Fruit fly (Drosophila melanogaster) whole organism, embryonic: ENCODE measurements around the gene lok.

Experiments
- Bgb ChIP-seq: fragments of 200-800 bp; sonication (Bioruptor generic); IDR thresholded peaks from 2 replicates; pipeline ENCODE4 v1.3.6; 2022; ENCODE audit warnings: missing biosample characterization, missing genetic modification characterization; ENCODE audit not compliant: partially characterized antibody
- CG10543 ChIP-seq: fragments of 200-800 bp; sonication (Bioruptor generic); optimal IDR thresholded peaks from 3 replicates; lab custom pipeline; 2017; ENCODE audit warnings: missing biosample characterization, mild to moderate bottlenecking, missing genetic modification characterization, moderate library complexity
- CG10979 ChIP-seq: fragments of 200-800 bp; sonication (Bioruptor generic); optimal IDR thresholded peaks from 2 replicates; lab custom pipeline; 2018; ENCODE audit warnings: missing biosample characterization, mild to moderate bottlenecking, missing genetic modification characterization, moderate library complexity
- CG11504 ChIP-seq: fragments of 200-800 bp; sonication (Bioruptor generic); optimal IDR thresholded peaks from 3 replicates; lab custom pipeline; 2019; ENCODE audit warnings: missing biosample characterization, mild to moderate bottlenecking, missing genetic modification characterization, moderate library complexity
- CG12104 ChIP-seq: fragments of 200-800 bp; sonication (Bioruptor generic); optimal IDR thresholded peaks from 3 replicates; lab custom pipeline; 2016; ENCODE audit warnings: missing biosample characterization, missing genetic modification characterization
- CG13123 ChIP-seq: fragments of 200-800 bp; sonication (Bioruptor generic); optimal IDR thresholded peaks from 2 replicates; lab custom pipeline; 2016; ENCODE audit warnings: missing biosample characterization, missing genetic modification characterization
- CG13894 ChIP-seq: fragments of 200-800 bp; sonication (Bioruptor generic); optimal IDR thresholded peaks from 3 replicates; lab custom pipeline; 2018; ENCODE audit warnings: missing biosample characterization, mild to moderate bottlenecking, missing genetic modification characterization, moderate library complexity
- CG14860 ChIP-seq: fragments of 200-800 bp; sonication (Bioruptor generic); IDR thresholded peaks from 3 replicates; pipeline ENCODE4 v1.3.6; 2022; ENCODE audit warnings: missing biosample characterization, missing genetic modification characterization; ENCODE audit not compliant: partially characterized antibody
- CG14965 ChIP-seq: fragments of 200-800 bp; sonication (Bioruptor generic); optimal IDR thresholded peaks from 2 replicates; lab custom pipeline; 2016; ENCODE audit warnings: missing biosample characterization, missing genetic modification characterization, borderline replicate concordance
- CG15696 ChIP-seq: fragments of 200-800 bp; sonication (Bioruptor generic); optimal IDR thresholded peaks from 2 replicates; lab custom pipeline; 2019; ENCODE audit warnings: missing biosample characterization, mild to moderate bottlenecking, missing genetic modification characterization, moderate library complexity
- CG16815 ChIP-seq: fragments of 200-800 bp; sonication (Bioruptor generic); optimal IDR thresholded peaks from 3 replicates; lab custom pipeline; 2017; ENCODE audit warnings: missing biosample characterization, mild to moderate bottlenecking, missing genetic modification characterization
- CG2202 ChIP-seq: fragments of 200-800 bp; sonication (Bioruptor generic); optimal IDR thresholded peaks from 2 replicates; lab custom pipeline; 2018; ENCODE audit warnings: missing biosample characterization, mild to moderate bottlenecking, missing genetic modification characterization
- CG2678 ChIP-seq: fragments of 200-800 bp; sonication (Bioruptor generic); optimal IDR thresholded peaks from 3 replicates; lab custom pipeline; 2019; ENCODE audit warnings: missing biosample characterization, mild to moderate bottlenecking, missing genetic modification characterization, moderate library complexity
- CG32767 ChIP-seq: fragments of 200-800 bp; sonication (Bioruptor generic); IDR thresholded peaks from 2 replicates; pipeline ENCODE4 v1.3.6; 2022; ENCODE audit warnings: missing biosample characterization, missing genetic modification characterization
- CG3281 ChIP-seq: fragments of 200-800 bp; sonication (Bioruptor generic); optimal IDR thresholded peaks from 3 replicates; lab custom pipeline; 2017; ENCODE audit warnings: missing biosample characterization, mild to moderate bottlenecking, missing genetic modification characterization
- CG4328 ChIP-seq: fragments of 200-800 bp; sonication (Bioruptor generic); optimal IDR thresholded peaks from 3 replicates; lab custom pipeline; 2017; ENCODE audit warnings: missing biosample characterization, missing genetic modification reagents, missing genetic modification characterization
- CG5245 ChIP-seq: fragments of 200-800 bp; sonication (Bioruptor generic); optimal IDR thresholded peaks from 3 replicates; lab custom pipeline; 2016; ENCODE audit warnings: missing biosample characterization, missing genetic modification characterization
- CG7745 ChIP-seq: fragments of 200-800 bp; sonication (Bioruptor generic); optimal IDR thresholded peaks from 2 replicates; lab custom pipeline; 2018; ENCODE audit warnings: missing biosample characterization, mild to moderate bottlenecking, missing genetic modification characterization, moderate library complexity
- CG7928 ChIP-seq: fragments of 200-800 bp; sonication (Bioruptor generic); optimal IDR thresholded peaks from 2 replicates; lab custom pipeline; 2017; ENCODE audit warnings: missing biosample characterization, mild to moderate bottlenecking, missing genetic modification characterization
- CG8765 ChIP-seq: fragments of 200-800 bp; sonication (Bioruptor generic); IDR thresholded peaks from 2 replicates; pipeline ENCODE4 v1.3.6; 2022; ENCODE audit warnings: missing biosample characterization, missing genetic modification characterization
- CG9817 ChIP-seq: fragments of 200-800 bp; sonication (Bioruptor generic); optimal IDR thresholded peaks from 2 replicates; lab custom pipeline; 2018; ENCODE audit warnings: missing biosample characterization, mild to moderate bottlenecking, missing genetic modification characterization, moderate library complexity
- Dfd ChIP-seq, 2 experiments: fragments of >200 bp; optimal IDR thresholded peaks; 2 replicates each; lab custom pipeline; 2017; ENCODE audit warnings: missing biosample characterization in 2 of 2, missing genetic modification characterization in 2 of 2
- Dip3 ChIP-seq: fragments of 200-800 bp; sonication (Bioruptor generic); optimal IDR thresholded peaks from 3 replicates; lab custom pipeline; 2016; ENCODE audit warnings: missing biosample characterization, missing genetic modification characterization
- Fer1 ChIP-seq: fragments of 200-800 bp; sonication (Bioruptor generic); optimal IDR thresholded peaks from 2 replicates; lab custom pipeline; 2017; ENCODE audit warnings: missing biosample characterization, mild to moderate bottlenecking, missing genetic modification characterization
- Fer3 ChIP-seq: fragments of 200-800 bp; sonication (Bioruptor generic); optimal IDR thresholded peaks from 2 replicates; lab custom pipeline; 2018; ENCODE audit warnings: missing biosample characterization, mild to moderate bottlenecking, missing genetic modification characterization, moderate library complexity
- HLH4C ChIP-seq: fragments of 200-800 bp; sonication (Bioruptor generic); IDR thresholded peaks from 3 replicates; pipeline ENCODE4 v1.3.6; 2022; ENCODE audit warnings: missing biosample characterization, missing genetic modification characterization; ENCODE audit not compliant: partially characterized antibody
- MTF-1 ChIP-seq: fragments of 200-800 bp; sonication (Bioruptor generic); optimal IDR thresholded peaks from 2 replicates; lab custom pipeline; 2018; ENCODE audit warnings: missing biosample characterization, mild to moderate bottlenecking, missing genetic modification characterization, borderline replicate concordance
- Neu2 ChIP-seq: fragments of 200-800 bp; sonication (Bioruptor generic); optimal IDR thresholded peaks from 3 replicates; lab custom pipeline; 2016; ENCODE audit warnings: missing biosample characterization, missing genetic modification characterization, borderline replicate concordance
- Nf-YA ChIP-seq: fragments of 200-800 bp; sonication (Bioruptor generic); IDR thresholded peaks from 2 replicates; pipeline ENCODE4 v1.3.6; 2022; ENCODE audit warnings: missing biosample characterization, missing genetic modification characterization
- Pdp1 ChIP-seq, 2 experiments: fragments of 200-800 bp; sonication (Bioruptor generic); optimal IDR thresholded peaks; 3 replicates each; lab custom pipeline; 2016; ENCODE audit warnings: missing biosample characterization in 2 of 2, missing genetic modification characterization in 2 of 2, mild to moderate bottlenecking in 1 of 2, moderate library complexity in 1 of 2
- Ptx1 ChIP-seq: fragments of 200-800 bp; sonication (Bioruptor generic); IDR thresholded peaks from 2 replicates; pipeline ENCODE4 v1.3.6; 2022; ENCODE audit warnings: missing biosample characterization, missing genetic modification characterization
- Ssrp ChIP-seq: fragments of 200-800 bp; sonication (Bioruptor generic); optimal IDR thresholded peaks from 2 replicates; lab custom pipeline; 2018; ENCODE audit warnings: missing biosample characterization, mild to moderate bottlenecking, missing genetic modification characterization, moderate library complexity
- al ChIP-seq: fragments of 200-800 bp; sonication (Bioruptor generic); IDR thresholded peaks from 2 replicates; pipeline ENCODE4 v1.3.6; 2022; ENCODE audit warnings: missing biosample characterization, missing genetic modification characterization
- amos ChIP-seq: fragments of 200-800 bp; sonication (Bioruptor generic); IDR thresholded peaks from 2 replicates; pipeline ENCODE4 v1.3.6; 2022; ENCODE audit warnings: missing biosample characterization, missing genetic modification characterization; ENCODE audit not compliant: partially characterized antibody
- aop ChIP-seq: fragments of 200-800 bp; sonication (Bioruptor generic); IDR thresholded peaks from 2 replicates; pipeline ENCODE4 v1.3.6; 2022; ENCODE audit warnings: missing biosample characterization, missing genetic modification characterization
- cas ChIP-seq: fragments of 200-800 bp; sonication (Bioruptor generic); IDR thresholded peaks from 2 replicates; pipeline ENCODE4 v1.3.6; 2022; ENCODE audit warnings: missing biosample characterization, missing genetic modification characterization
- cg ChIP-seq: fragments of 200-800 bp; sonication (Bioruptor generic); optimal IDR thresholded peaks from 3 replicates; lab custom pipeline; 2019; ENCODE audit warnings: missing biosample characterization, mild to moderate bottlenecking, missing genetic modification characterization, moderate library complexity
- en ChIP-seq: fragments of 200-800 bp; sonication (Bioruptor generic); optimal IDR thresholded peaks from 2 replicates; lab custom pipeline; 2016; ENCODE audit warnings: missing biosample characterization, missing genetic modification characterization
- ewg ChIP-seq: fragments of 200-800 bp; sonication (Bioruptor generic); optimal IDR thresholded peaks from 3 replicates; lab custom pipeline; 2017; ENCODE audit warnings: mild to moderate bottlenecking, missing biosample characterization, missing genetic modification reagents, missing genetic modification characterization
- gsb ChIP-seq: fragments of 200-800 bp; sonication (Bioruptor generic); IDR thresholded peaks from 2 replicates; pipeline ENCODE4 v1.3.6; 2022; ENCODE audit warnings: missing biosample characterization, missing genetic modification characterization
- her ChIP-seq: fragments of 200-800 bp; sonication (Bioruptor generic); optimal IDR thresholded peaks from 2 replicates; lab custom pipeline; 2016; ENCODE audit warnings: missing biosample characterization, missing genetic modification characterization
- lmd ChIP-seq: fragments of 200-800 bp; sonication (Bioruptor generic); IDR thresholded peaks from 2 replicates; pipeline ENCODE4 v1.3.6; 2022; ENCODE audit warnings: missing biosample characterization, missing genetic modification characterization
- nmo ChIP-seq: fragments of 200-800 bp; sonication (Bioruptor generic); optimal IDR thresholded peaks from 2 replicates; lab custom pipeline; 2018; ENCODE audit warnings: missing biosample characterization, mild to moderate bottlenecking, missing genetic modification characterization, moderate library complexity
- ro ChIP-seq: fragments of 200-800 bp; sonication (Bioruptor generic); IDR thresholded peaks from 2 replicates; pipeline ENCODE4 v1.3.6; 2022; ENCODE audit warnings: missing biosample characterization, missing genetic modification characterization
- sqz ChIP-seq: fragments of 200-800 bp; sonication (Bioruptor generic); optimal IDR thresholded peaks from 3 replicates; lab custom pipeline; 2018; ENCODE audit warnings: missing biosample characterization, mild to moderate bottlenecking, missing genetic modification characterization
- vvl ChIP-seq: fragments of 200-800 bp; sonication (Bioruptor generic); IDR thresholded peaks from 2 replicates; pipeline ENCODE4 v1.3.6; 2022; ENCODE audit warnings: missing biosample characterization, missing genetic modification characterization
- zen ChIP-seq: fragments of 200-800 bp; sonication (Bioruptor generic); optimal IDR thresholded peaks from 3 replicates; lab custom pipeline; 2018; ENCODE audit warnings: missing biosample characterization, mild to moderate bottlenecking, missing genetic modification characterization, moderate library complexity

lok gene

dm6 chr2L:20086295-20087096 is 25.3 kb downstream of the lok start (continued):
- TF ChIP-seq vvl (GFP tag; lab: Robert Waterston, UW) (peak; percentile 92), cas (GFP tag; lab: Robert Waterston, UW) (peak; percentile 67), CG7928 (GFP tag; lab: Kevin White, UChicago) (no peak), CG2678 (tag; lab: Kevin White, UChicago) (peak; percentile 87), CG32767 (GFP tag; lab: Robert Waterston, UW) (no peak; the same call in 1 of the 2 replicates), CG11504 (tag; lab: Kevin White, UChicago) (peak; percentile 86), CG14965 (peak; percentile 32), Nf-YA (GFP tag; lab: Robert Waterston, UW) (peak; percentile 73), CG7745 (tag; lab: Kevin White, UChicago) (peak; percentile 20), gsb (GFP tag; lab: Robert Waterston, UW) (peak; percentile 68), Neu2 (GFP tag; lab: Kevin White, UChicago) (no peak), CG5245 (GFP tag; lab: Kevin White, UChicago) (peak; percentile 40), CG4328 (peak; percentile 41), cg (GFP tag; lab: Kevin White, UChicago) (peak; percentile 64), Dfd (GFP tag; optimal IDR thresholded peaks at IDR 0.05; lab: Kevin White, UChicago) (no peak), ewg (peak; percentile 71), ro (GFP tag; lab: Robert Waterston, UW) (no peak; the same call in 1 of the 2 replicates), sqz (peak; percentile 85), nmo (GFP tag; lab: Kevin White, UChicago) (peak; percentile 78), Fer3 (tag; lab: Kevin White, UChicago) (peak; percentile 80), CG3281 (GFP tag; lab: Kevin White, UChicago) (peak; percentile 77), amos (GFP tag; lab: Robert Waterston, UW) (no peak; the same call in 1 of the 2 replicates), Ptx1 (GFP tag; lab: Robert Waterston, UW) (peak; percentile 87), CG10543 (GFP tag; lab: Kevin White, UChicago) (peak; percentile 70), zen (tag; lab: Kevin White, UChicago) (peak; percentile 71), HLH4C (GFP tag; lab: Robert Waterston, UW) (no peak), CG9817 (tag; lab: Kevin White, UChicago) (peak; percentile 57), aop (GFP tag; lab: Robert Waterston, UW) (peak; percentile 5; the same call in 1 of the 2 replicates), en (GFP tag; lab: Kevin White, UChicago) (peak; percentile 85), Bgb (GFP tag; lab: Robert Waterston, UW) (peak; percentile 52), CG10979 (tag; lab: Kevin White, UChicago) (peak; percentile 82), CG8765 (GFP tag; lab: Robert Waterston, UW) (peak; percentile 55; the same call in 1 of the 2 replicates), lmd (GFP tag; lab: Robert Waterston, UW) (peak; percentile 79), CG13894 (peak; percentile 14), Ssrp (tag; lab: Kevin White, UChicago) (peak; percentile 73), her (GFP tag; lab: Kevin White, UChicago) (peak; percentile 77), CG13123 (GFP tag; lab: Kevin White, UChicago) (peak; percentile 77), Fer1 (GFP tag; lab: Kevin White, UChicago) (peak; percentile 89), Pdp1 (GFP tag; optimal IDR thresholded peaks at IDR 0.05; lab: Kevin White, UChicago) (peak; percentile 85 to 93), CG16815 (GFP tag; lab: Kevin White, UChicago) (peak; percentile 53), CG2202 (tag; lab: Kevin White, UChicago) (peak; percentile 70), CG12104 (GFP tag; lab: Kevin White, UChicago) (peak; percentile 68), al (GFP tag; lab: Robert Waterston, UW) (no peak), Dip3 (GFP tag; lab: Kevin White, UChicago) (peak; percentile 31), MTF-1 (GFP tag; lab: Kevin White, UChicago) (peak; percentile 69), CG14860 (GFP tag; lab: Robert Waterston, UW) (no peak), CG15696 (tag; lab: Kevin White, UChicago) (peak; percentile 50)
